Fruit fly (Drosophila melanogaster) whole organism, embryonic: ENCODE data around the gene CG43645.
A peak's percentile ranks its signal among the peaks of the same experiment; 100 is the strongest.

ENCODE experiments used
- Adf1 ChIP-seq: fragments of 200-800 bp; sonication (Bioruptor generic); IDR thresholded peaks from 2 replicates; pipeline ENCODE4 v1.3.6; 2022; ENCODE audit warnings: missing biosample characterization, missing genetic modification characterization
- BEAF-32 ChIP-seq: fragments of 200-800 bp; sonication (Bioruptor generic); optimal IDR thresholded peaks from 3 replicates; lab custom pipeline; 2017; ENCODE audit warnings: missing biosample characterization, missing genetic modification characterization, mild to moderate bottlenecking, moderate library complexity, missing genetic modification reagents
- Bdp1 ChIP-seq: fragments of 200-800 bp; sonication (Bioruptor generic); optimal IDR thresholded peaks from 3 replicates; lab custom pipeline; 2016; ENCODE audit warnings: missing biosample characterization, missing genetic modification characterization
- C15 ChIP-seq: fragments of 200-800 bp; sonication (Bioruptor generic); IDR thresholded peaks from 3 replicates; pipeline ENCODE4 v1.3.6; 2022; ENCODE audit warnings: missing biosample characterization, missing genetic modification characterization
- CG10147 ChIP-seq: fragments of 200-800 bp; sonication (Bioruptor generic); optimal IDR thresholded peaks from 2 replicates; lab custom pipeline; 2019; ENCODE audit warnings: missing biosample characterization, mild to moderate bottlenecking, missing genetic modification characterization, moderate library complexity
- CG10209 ChIP-seq: fragments of 200-800 bp; sonication (Bioruptor generic); optimal IDR thresholded peaks from 3 replicates; lab custom pipeline; 2017; ENCODE audit warnings: missing biosample characterization, mild to moderate bottlenecking, missing genetic modification characterization, missing genetic modification reagents
- CG12104 ChIP-seq: fragments of 200-800 bp; sonication (Bioruptor generic); optimal IDR thresholded peaks from 3 replicates; lab custom pipeline; 2016; ENCODE audit warnings: missing biosample characterization, missing genetic modification characterization
- CG12155 ChIP-seq: fragments of 200-800 bp; sonication (Bioruptor generic); optimal IDR thresholded peaks from 3 replicates; lab custom pipeline; 2016; ENCODE audit warnings: missing biosample characterization, missing genetic modification characterization
- CG12659 ChIP-seq: fragments of 200-800 bp; sonication (Bioruptor generic); optimal IDR thresholded peaks from 3 replicates; lab custom pipeline; 2017; ENCODE audit warnings: mild to moderate bottlenecking, missing biosample characterization, missing genetic modification reagents, missing genetic modification characterization
- CG13894 ChIP-seq: fragments of 200-800 bp; sonication (Bioruptor generic); optimal IDR thresholded peaks from 3 replicates; lab custom pipeline; 2018; ENCODE audit warnings: missing biosample characterization, mild to moderate bottlenecking, missing genetic modification characterization, moderate library complexity
- CG14050 ChIP-seq: fragments of 200-800 bp; sonication (Bioruptor generic); IDR thresholded peaks from 3 replicates; pipeline ENCODE4 v1.3.6; 2022; ENCODE audit warnings: missing biosample characterization, missing genetic modification characterization
- CG15011 ChIP-seq: fragments of 200-800 bp; sonication (Bioruptor generic); optimal IDR thresholded peaks from 3 replicates; lab custom pipeline; 2018; ENCODE audit warnings: missing biosample characterization, mild to moderate bottlenecking, missing genetic modification characterization
- CG15073 ChIP-seq: fragments of 200-800 bp; sonication (Bioruptor generic); optimal IDR thresholded peaks from 2 replicates; lab custom pipeline; 2016; ENCODE audit warnings: missing biosample characterization, missing genetic modification characterization
- CG1832 ChIP-seq: fragments of 200-800 bp; sonication (Bioruptor generic); optimal IDR thresholded peaks from 2 replicates; lab custom pipeline; 2017; ENCODE audit warnings: missing biosample characterization, mild to moderate bottlenecking, missing genetic modification characterization, inconsistent platforms
- CG2199 ChIP-seq: fragments of 200-800 bp; sonication (Bioruptor generic); IDR thresholded peaks from 3 replicates; pipeline ENCODE4 v1.3.6; 2022; ENCODE audit warnings: missing biosample characterization, missing genetic modification characterization
- CG2678 ChIP-seq: fragments of 200-800 bp; sonication (Bioruptor generic); optimal IDR thresholded peaks from 3 replicates; lab custom pipeline; 2019; ENCODE audit warnings: missing biosample characterization, mild to moderate bottlenecking, missing genetic modification characterization, moderate library complexity
- CG30431 ChIP-seq: fragments of 200-800 bp; sonication (Bioruptor generic); optimal IDR thresholded peaks from 2 replicates; lab custom pipeline; 2017; ENCODE audit warnings: missing biosample characterization, missing genetic modification characterization
- CG3281 ChIP-seq: fragments of 200-800 bp; sonication (Bioruptor generic); optimal IDR thresholded peaks from 3 replicates; lab custom pipeline; 2017; ENCODE audit warnings: missing biosample characterization, mild to moderate bottlenecking, missing genetic modification characterization
- CG3847 ChIP-seq: fragments of 200-800 bp; sonication (Bioruptor generic); IDR thresholded peaks from 2 replicates; pipeline ENCODE4 v1.3.6; 2022; ENCODE audit warnings: missing biosample characterization, missing genetic modification characterization
- CG4282 ChIP-seq: fragments of 200-800 bp; sonication (Bioruptor generic); optimal IDR thresholded peaks from 2 replicates; lab custom pipeline; 2016; ENCODE audit warnings: missing biosample characterization, missing genetic modification characterization
- CG6254 ChIP-seq: fragments of 200-800 bp; sonication (Bioruptor generic); optimal IDR thresholded peaks from 3 replicates; lab custom pipeline; 2017; ENCODE audit warnings: mild to moderate bottlenecking, missing biosample characterization, missing genetic modification reagents, missing genetic modification characterization
- CG9727 ChIP-seq: fragments of 200-800 bp; sonication (Bioruptor generic); optimal IDR thresholded peaks from 3 replicates; lab custom pipeline; 2017; ENCODE audit warnings: missing biosample characterization, mild to moderate bottlenecking, missing genetic modification characterization
- CG9797 ChIP-seq: fragments of 200-800 bp; sonication (Bioruptor generic); optimal IDR thresholded peaks from 3 replicates; lab custom pipeline; 2018; ENCODE audit warnings: missing biosample characterization, mild to moderate bottlenecking, missing genetic modification characterization
- CTCF ChIP-seq: fragments of 200-800 bp; sonication (Bioruptor generic); optimal IDR thresholded peaks from 2 replicates; lab custom pipeline; 2017; ENCODE audit warnings: missing biosample characterization, mild to moderate bottlenecking, missing genetic modification characterization, moderate library complexity
- Camta ChIP-seq: fragments of 200-800 bp; sonication (Bioruptor generic); optimal IDR thresholded peaks from 2 replicates; lab custom pipeline; 2016; ENCODE audit warnings: missing biosample characterization, missing genetic modification characterization
- Fer3 ChIP-seq: fragments of 200-800 bp; sonication (Bioruptor generic); optimal IDR thresholded peaks from 2 replicates; lab custom pipeline; 2018; ENCODE audit warnings: missing biosample characterization, mild to moderate bottlenecking, missing genetic modification characterization, moderate library complexity
- GATAe ChIP-seq: fragments of 200-800 bp; sonication (Bioruptor generic); conservative IDR thresholded peaks from 2 replicates; pipeline ENCODE4 v1.3.6; 2022; ENCODE audit warnings: missing biosample characterization, missing genetic modification characterization
- Hand ChIP-seq: fragments of 200-800 bp; sonication (Bioruptor generic); optimal IDR thresholded peaks from 2 replicates; lab custom pipeline; 2017; ENCODE audit warnings: mild to moderate bottlenecking, missing biosample characterization, missing genetic modification reagents, missing genetic modification characterization
- Lim3 ChIP-seq: fragments of 200-800 bp; sonication (Bioruptor generic); IDR thresholded peaks from 2 replicates; pipeline ENCODE4 v1.3.6; 2022; ENCODE audit warnings: missing biosample characterization, missing genetic modification characterization
- Med ChIP-seq: fragments of 200-800 bp; sonication (Bioruptor generic); peaks from one replicate; lab custom pipeline; 2016; ENCODE audit warnings: missing biosample characterization, missing genetic modification characterization, mild to moderate bottlenecking, inconsistent platforms, moderate library complexity
- Mrtf ChIP-seq: fragments of 200-800 bp; sonication (Bioruptor generic); IDR thresholded peaks from 3 replicates; pipeline ENCODE4 v1.3.6; 2022; ENCODE audit warnings: missing biosample characterization, missing genetic modification characterization
- NC2α ChIP-seq: fragments of 200-800 bp; sonication (Bioruptor generic); optimal IDR thresholded peaks from 2 replicates; lab custom pipeline; 2016; ENCODE audit warnings: missing biosample characterization, missing genetic modification characterization
- Side ChIP-seq: fragments of 200-800 bp; sonication (Bioruptor generic); optimal IDR thresholded peaks from 2 replicates; lab custom pipeline; 2016; ENCODE audit warnings: missing biosample characterization, missing genetic modification characterization
- Spps ChIP-seq: fragments of 200-800 bp; sonication (Bioruptor generic); optimal IDR thresholded peaks from 2 replicates; lab custom pipeline; 2018; ENCODE audit warnings: missing biosample characterization, mild to moderate bottlenecking, missing genetic modification characterization
- YL-1 ChIP-seq: fragments of 200-800 bp; sonication (Bioruptor generic); optimal IDR thresholded peaks from 3 replicates; lab custom pipeline; 2017; ENCODE audit warnings: missing biosample characterization, mild to moderate bottlenecking, missing genetic modification characterization
- ap ChIP-seq: fragments of 200-800 bp; sonication (Bioruptor generic); IDR thresholded peaks from 2 replicates; pipeline ENCODE4 v1.3.6; 2022; ENCODE audit warnings: missing biosample characterization, missing genetic modification characterization
- bowl ChIP-seq: fragments of 200-800 bp; sonication (Bioruptor generic); IDR thresholded peaks from 2 replicates; pipeline ENCODE4 v1.3.6; 2022; ENCODE audit warnings: missing biosample characterization, missing genetic modification characterization
- cato ChIP-seq: fragments of 200-800 bp; sonication (Bioruptor generic); optimal IDR thresholded peaks from 2 replicates; lab custom pipeline; 2016; ENCODE audit warnings: missing biosample characterization, missing genetic modification characterization, borderline replicate concordance
- ftz-f1 ChIP-seq: fragments of 200-800 bp; sonication (Bioruptor generic); optimal IDR thresholded peaks from 2 replicates; lab custom pipeline; 2016; ENCODE audit warnings: missing biosample characterization, missing genetic modification characterization
- hth ChIP-seq: fragments of >200 bp; optimal IDR thresholded peaks from 2 replicates; lab custom pipeline; 2017; ENCODE audit warnings: inconsistent platforms
- jing ChIP-seq: fragments of 200-800 bp; sonication (Bioruptor generic); optimal IDR thresholded peaks from 2 replicates; lab custom pipeline; 2018; ENCODE audit warnings: missing biosample characterization, mild to moderate bottlenecking, missing genetic modification characterization
- ken ChIP-seq: fragments of 200-800 bp; sonication (Bioruptor generic); IDR thresholded peaks from 3 replicates; pipeline ENCODE4 v1.3.6; 2022; ENCODE audit warnings: missing biosample characterization, missing genetic modification characterization
- kni ChIP-seq: fragments of 200-800 bp; sonication (Bioruptor generic); optimal IDR thresholded peaks from 3 replicates; lab custom pipeline; 2017; ENCODE audit warnings: mild to moderate bottlenecking, missing biosample characterization, missing genetic modification reagents, missing genetic modification characterization
- rib ChIP-seq: fragments of 200-800 bp; sonication (Bioruptor generic); IDR thresholded peaks from 2 replicates; pipeline ENCODE4 v1.3.6; 2022; ENCODE audit warnings: missing biosample characterization, missing genetic modification characterization
- so ChIP-seq: fragments of 200-800 bp; sonication (Bioruptor generic); IDR thresholded peaks from 3 replicates; pipeline ENCODE4 v1.3.6; 2022; ENCODE audit warnings: missing biosample characterization, missing genetic modification characterization
- ssp ChIP-seq: fragments of 200-800 bp; sonication (Bioruptor generic); IDR thresholded peaks from 2 replicates; pipeline ENCODE4 v1.3.6; 2022; ENCODE audit warnings: missing biosample characterization, missing genetic modification characterization
- stc ChIP-seq: fragments of 200-800 bp; sonication (Bioruptor generic); IDR thresholded peaks from 2 replicates; pipeline ENCODE4 v1.3.6; 2022; ENCODE audit warnings: missing biosample characterization, missing genetic modification characterization
- sug ChIP-seq: fragments of 200-800 bp; optimal IDR thresholded peaks from 2 replicates; lab custom pipeline; 2019; ENCODE audit warnings: missing biosample characterization, mild to moderate bottlenecking, missing genetic modification characterization, moderate library complexity
- trh ChIP-seq: fragments of 200-800 bp; sonication (Bioruptor generic); optimal IDR thresholded peaks from 2 replicates; lab custom pipeline; 2016; ENCODE audit warnings: missing biosample characterization, missing genetic modification characterization
- vfl ChIP-seq: fragments of 200-800 bp; sonication (Bioruptor generic); optimal IDR thresholded peaks from 2 replicates; lab custom pipeline; 2016; ENCODE audit warnings: missing biosample characterization, missing genetic modification characterization
- wor ChIP-seq: fragments of 200-800 bp; sonication (Bioruptor generic); IDR thresholded peaks from 2 replicates; pipeline ENCODE4 v1.3.6; 2022; ENCODE audit warnings: missing biosample characterization, missing genetic modification characterization

The CG43645 gene

dm6 chr2L:17480943-17481580 lies 4.5 kb upstream of the CG43645 start, which contains the start of the genes fws and Lamtor3 (continued):
- peak; percentile 87 for TF ChIP-seq CG12104 (GFP tag; lab: Kevin White, UChicago)
- no peak for TF ChIP-seq hth (lab: Kevin White, UChicago)
- TF ChIP-seq wor (GFP tag; lab: Robert Waterston, UW) = peak; percentile 99
- TF ChIP-seq ken (GFP tag; lab: Robert Waterston, UW) = peak; percentile 99
- peak; percentile 99 for TF ChIP-seq Fer3 (tag; lab: Kevin White, UChicago)
- peak; percentile 99 for TF ChIP-seq so (GFP tag; lab: Robert Waterston, UW)
- TF ChIP-seq CG10147 = peak; percentile 96
- peak; percentile 79 for TF ChIP-seq CG15073 (GFP tag; lab: Kevin White, UChicago)
- peak; percentile 92 for TF ChIP-seq Hand (GFP tag; lab: Kevin White, UChicago)
- peak; percentile 94 for TF ChIP-seq CG6254 (GFP tag; lab: Kevin White, UChicago)
- peak; percentile 97 for TF ChIP-seq Lim3 (GFP tag; lab: Robert Waterston, UW)
- peak; percentile 64 for TF ChIP-seq CTCF (GFP tag; lab: Kevin White, UChicago)
- TF ChIP-seq CG2199 (GFP tag; lab: Robert Waterston, UW) = peak; percentile 99
- TF ChIP-seq Bdp1 (GFP tag; lab: Kevin White, UChicago) = peak; percentile 82
- peak; percentile 96 for TF ChIP-seq jing (GFP tag; lab: Kevin White, UChicago)
- peak; percentile 99 for TF ChIP-seq stc (GFP tag; lab: Robert Waterston, UW)
- TF ChIP-seq Med (GFP tag; lab: Kevin White, UChicago) = peak; percentile 98
- peak; percentile 91 for TF ChIP-seq trh (GFP tag; lab: Kevin White, UChicago)
- peak; percentile 98 for TF ChIP-seq CG2678
- TF ChIP-seq CG3281 (GFP tag; lab: Kevin White, UChicago) = peak; percentile 97
- TF ChIP-seq Adf1 = peak; percentile 89
- TF ChIP-seq Mrtf (GFP tag; lab: Robert Waterston, UW) = peak; percentile 99
- peak; percentile 99 for TF ChIP-seq CG12659 (GFP tag; lab: Kevin White, UChicago)
- no peak for TF ChIP-seq kni
- TF ChIP-seq ftz-f1 = peak; percentile 66
- peak; percentile 96 for TF ChIP-seq cato
- TF ChIP-seq Camta (GFP tag; lab: Kevin White, UChicago) = peak; percentile 71
- TF ChIP-seq CG9797 = peak; percentile 63
- peak; percentile 98 for TF ChIP-seq C15 (GFP tag; lab: Robert Waterston, UW)
- TF ChIP-seq GATAe (GFP tag; lab: Robert Waterston, UW) = peak; percentile 98
- peak; percentile 98 for TF ChIP-seq ap (GFP tag; lab: Robert Waterston, UW)
- peak; percentile 96 for TF ChIP-seq Spps (tag; lab: Kevin White, UChicago)
- TF ChIP-seq Side (GFP tag; lab: Kevin White, UChicago) = peak; percentile 72
- TF ChIP-seq CG15011 (GFP tag; lab: Kevin White, UChicago) = peak; percentile 94
- peak; percentile 44 for TF ChIP-seq CG4282 (GFP tag; lab: Kevin White, UChicago)
- TF ChIP-seq CG3847 (GFP tag; lab: Robert Waterston, UW) = peak; percentile 99
- TF ChIP-seq ssp (GFP tag; lab: Robert Waterston, UW) = peak; percentile 95
- TF ChIP-seq rib (GFP tag; lab: Robert Waterston, UW) = peak; percentile 98
- peak; percentile 99 for TF ChIP-seq CG10209
- peak; percentile 98 for TF ChIP-seq CG30431 (GFP tag; lab: Kevin White, UChicago)
- peak; percentile 84 for TF ChIP-seq sug (tag; lab: Kevin White, UChicago)
- TF ChIP-seq vfl = peak; percentile 95
- TF ChIP-seq CG14050 = peak; percentile 99
- TF ChIP-seq YL-1 (GFP tag; lab: Kevin White, UChicago) = peak; percentile 92
- TF ChIP-seq BEAF-32 (GFP tag; lab: Kevin White, UChicago) = peak; percentile 51
- peak; percentile 52 for TF ChIP-seq NC2α (GFP tag; lab: Kevin White, UChicago)
- peak; percentile 94 for TF ChIP-seq CG13894 (tag; lab: Kevin White, UChicago)
- TF ChIP-seq CG1832 = no peak
- TF ChIP-seq bowl (GFP tag; lab: Robert Waterston, UW) = peak; percentile 98
- TF ChIP-seq CG12155 (GFP tag; lab: Kevin White, UChicago) = peak; percentile 96
- peak; percentile 97 for TF ChIP-seq CG9727 (GFP tag; lab: Kevin White, UChicago)
